Fruit fly (Drosophila melanogaster) whole organism, embryonic: ENCODE results near the gene Mvb12.

ENCODE experiments used
- Atf3 ChIP-seq: fragments of 200-800 bp; sonication (Bioruptor generic); optimal IDR thresholded peaks from 3 replicates; lab custom pipeline; 2016; ENCODE audit warnings: missing biosample characterization, missing genetic modification characterization
- B-H1 ChIP-seq: fragments of 200-800 bp; sonication (Bioruptor generic); IDR thresholded peaks from 3 replicates; pipeline ENCODE4 v1.3.6; 2022; ENCODE audit warnings: missing biosample characterization, missing genetic modification characterization
- Bdp1 ChIP-seq: fragments of 200-800 bp; sonication (Bioruptor generic); optimal IDR thresholded peaks from 3 replicates; lab custom pipeline; 2016; ENCODE audit warnings: missing biosample characterization, missing genetic modification characterization
- BtbVII ChIP-seq: fragments of 200-800 bp; sonication (Bioruptor generic); optimal IDR thresholded peaks from 3 replicates; lab custom pipeline; 2017; ENCODE audit warnings: missing biosample characterization, mild to moderate bottlenecking, missing genetic modification characterization
- CG11247 ChIP-seq: fragments of 200-800 bp; sonication (Bioruptor generic); IDR thresholded peaks from 2 replicates; pipeline ENCODE4 v1.3.6; 2022; ENCODE audit warnings: missing biosample characterization, missing genetic modification characterization
- CG12391 ChIP-seq: fragments of 200-800 bp; sonication (Bioruptor generic); optimal IDR thresholded peaks from 3 replicates; lab custom pipeline; 2018; ENCODE audit warnings: missing biosample characterization, mild to moderate bottlenecking, missing genetic modification characterization, moderate library complexity
- CG12659 ChIP-seq: fragments of 200-800 bp; sonication (Bioruptor generic); optimal IDR thresholded peaks from 3 replicates; lab custom pipeline; 2017; ENCODE audit warnings: mild to moderate bottlenecking, missing biosample characterization, missing genetic modification reagents, missing genetic modification characterization
- CG1832 ChIP-seq: fragments of 200-800 bp; sonication (Bioruptor generic); optimal IDR thresholded peaks from 2 replicates; lab custom pipeline; 2017; ENCODE audit warnings: missing biosample characterization, mild to moderate bottlenecking, missing genetic modification characterization, inconsistent platforms
- CG30403 ChIP-seq: fragments of 200-800 bp; sonication (Bioruptor generic); optimal IDR thresholded peaks from 3 replicates; lab custom pipeline; 2016; ENCODE audit warnings: missing biosample characterization, missing genetic modification characterization
- CG32532 ChIP-seq: fragments of 200-800 bp; sonication (Bioruptor generic); IDR thresholded peaks from 2 replicates; pipeline ENCODE4 v1.3.6; 2022; ENCODE audit warnings: missing biosample characterization, missing genetic modification characterization
- CG3281 ChIP-seq: fragments of 200-800 bp; sonication (Bioruptor generic); optimal IDR thresholded peaks from 3 replicates; lab custom pipeline; 2017; ENCODE audit warnings: missing biosample characterization, mild to moderate bottlenecking, missing genetic modification characterization
- CG3726 ChIP-seq: fragments of 200-800 bp; sonication (Bioruptor generic); IDR thresholded peaks from 3 replicates; pipeline ENCODE4, ENCODE4 v1.3.6; 2022; ENCODE audit warnings: missing biosample characterization, missing genetic modification characterization
- CG6683 ChIP-seq: fragments of 200-800 bp; sonication (Bioruptor generic); optimal IDR thresholded peaks from 2 replicates; lab custom pipeline; 2017; ENCODE audit warnings: missing biosample characterization, mild to moderate bottlenecking, missing genetic modification characterization, missing genetic modification reagents
- CG6813 ChIP-seq: fragments of 200-800 bp; sonication (Bioruptor generic); optimal IDR thresholded peaks from 2 replicates; lab custom pipeline; 2017; ENCODE audit warnings: missing biosample characterization, missing genetic modification characterization, mild to moderate bottlenecking, moderate library complexity, missing genetic modification reagents
- CG7357 ChIP-seq: fragments of 200-800 bp; sonication (Bioruptor generic); IDR thresholded peaks from 3 replicates; pipeline ENCODE4 v1.3.6; 2022; ENCODE audit warnings: missing biosample characterization, missing genetic modification characterization
- CG7963 ChIP-seq: fragments of 200-800 bp; sonication (Bioruptor generic); IDR thresholded peaks from 3 replicates; pipeline ENCODE4 v1.3.6; 2022; ENCODE audit warnings: missing biosample characterization, missing genetic modification characterization; ENCODE audit not compliant: partially characterized antibody
- H2.0 ChIP-seq: fragments of 200-800 bp; sonication (Bioruptor generic); IDR thresholded peaks from 2 replicates; pipeline ENCODE4 v1.3.6; 2022; ENCODE audit warnings: missing biosample characterization, missing genetic modification characterization
- Hr51 ChIP-seq, 2 experiments: fragments of 200-800 bp; sonication (Bioruptor generic); optimal IDR thresholded peaks; 2 replicates in 1 of 2; 3 replicates in 1 of 2; lab custom pipeline; 2016 to 2018; ENCODE audit warnings: missing biosample characterization in 2 of 2, missing genetic modification characterization in 2 of 2, mild to moderate bottlenecking in 1 of 2, moderate library complexity in 1 of 2
- Hsf ChIP-seq: fragments of 200-800 bp; sonication (Bioruptor generic); optimal IDR thresholded peaks from 3 replicates; lab custom pipeline; 2016; ENCODE audit warnings: missing biosample characterization, missing genetic modification characterization
- Lim3 ChIP-seq: fragments of 200-800 bp; sonication (Bioruptor generic); IDR thresholded peaks from 2 replicates; pipeline ENCODE4 v1.3.6; 2022; ENCODE audit warnings: missing biosample characterization, missing genetic modification characterization
- Lpt ChIP-seq: fragments of >200 bp; optimal IDR thresholded peaks from 2 replicates; lab custom pipeline; 2018; ENCODE audit warnings: missing biosample characterization, missing genetic modification characterization
- Meics ChIP-seq: fragments of 200-800 bp; sonication (Bioruptor generic); optimal IDR thresholded peaks from 2 replicates; lab custom pipeline; 2017; ENCODE audit warnings: missing biosample characterization, mild to moderate bottlenecking, missing genetic modification characterization
- Nf-YA ChIP-seq: fragments of 200-800 bp; sonication (Bioruptor generic); IDR thresholded peaks from 2 replicates; pipeline ENCODE4 v1.3.6; 2022; ENCODE audit warnings: missing biosample characterization, missing genetic modification characterization
- Opbp ChIP-seq: fragments of 200-800 bp; sonication (Bioruptor generic); IDR thresholded peaks from 3 replicates; pipeline ENCODE4 v1.3.6; 2022; ENCODE audit warnings: missing biosample characterization, missing genetic modification characterization; ENCODE audit not compliant: partially characterized antibody
- Ravus ChIP-seq: fragments of 200-800 bp; sonication (Bioruptor generic); IDR thresholded peaks from 2 replicates; pipeline ENCODE4 v1.3.6; 2022; ENCODE audit warnings: missing biosample characterization, missing genetic modification characterization
- Six4 ChIP-seq: fragments of 200-800 bp; sonication (Bioruptor generic); optimal IDR thresholded peaks from 2 replicates; lab custom pipeline; 2016; ENCODE audit warnings: missing biosample characterization, missing genetic modification characterization
- Ssrp ChIP-seq: fragments of 200-800 bp; sonication (Bioruptor generic); optimal IDR thresholded peaks from 2 replicates; lab custom pipeline; 2018; ENCODE audit warnings: missing biosample characterization, mild to moderate bottlenecking, missing genetic modification characterization, moderate library complexity
- Stat92E ChIP-seq, 3 experiments: fragments of >200 bp in 2 of 3; fragments of 200-800 bp in 1 of 3; sonication (Bioruptor generic) in 1 of 3; optimal IDR thresholded peaks; 2 replicates each; lab custom pipeline; 2017 to 2019; ENCODE audit warnings: missing biosample characterization in 3 of 3, missing genetic modification characterization in 3 of 3, mild to moderate bottlenecking in 1 of 3, moderate library complexity in 1 of 3
- Taf1 ChIP-seq: fragments of 200-800 bp; sonication (Bioruptor generic); IDR thresholded peaks from 2 replicates; pipeline ENCODE4 v1.3.6; 2022; ENCODE audit warnings: missing biosample characterization, missing genetic modification characterization
- bowl ChIP-seq: fragments of 200-800 bp; sonication (Bioruptor generic); IDR thresholded peaks from 2 replicates; pipeline ENCODE4 v1.3.6; 2022; ENCODE audit warnings: missing biosample characterization, missing genetic modification characterization
- br ChIP-seq: fragments of >200 bp; optimal IDR thresholded peaks from 2 replicates; lab custom pipeline; 2017
- bsh ChIP-seq, 2 experiments: fragments of 200-800 bp; sonication (Bioruptor generic); optimal IDR thresholded peaks; 2 replicates each; lab custom pipeline; 2017 to 2018; ENCODE audit warnings: mild to moderate bottlenecking in 2 of 2, missing biosample characterization in 2 of 2, missing genetic modification characterization in 2 of 2, moderate library complexity in 1 of 2
- cato ChIP-seq: fragments of 200-800 bp; sonication (Bioruptor generic); optimal IDR thresholded peaks from 2 replicates; lab custom pipeline; 2016; ENCODE audit warnings: missing biosample characterization, missing genetic modification characterization, borderline replicate concordance
- caup ChIP-seq: fragments of 200-800 bp; sonication (Bioruptor generic); optimal IDR thresholded peaks from 3 replicates; lab custom pipeline; 2017; ENCODE audit warnings: missing biosample characterization, mild to moderate bottlenecking, missing genetic modification characterization, moderate library complexity; ENCODE audit not compliant: severe bottlenecking
- cg ChIP-seq: fragments of 200-800 bp; sonication (Bioruptor generic); optimal IDR thresholded peaks from 3 replicates; lab custom pipeline; 2019; ENCODE audit warnings: missing biosample characterization, mild to moderate bottlenecking, missing genetic modification characterization, moderate library complexity
- cwo ChIP-seq: fragments of 200-800 bp; sonication (Bioruptor generic); optimal IDR thresholded peaks from 3 replicates; lab custom pipeline; 2017; ENCODE audit warnings: missing biosample characterization, missing genetic modification characterization, mild to moderate bottlenecking, moderate library complexity, missing genetic modification reagents
- dysf ChIP-seq: fragments of 200-800 bp; sonication (Bioruptor generic); IDR thresholded peaks from 3 replicates; pipeline ENCODE4 v1.3.6; 2022; ENCODE audit warnings: missing biosample characterization, missing genetic modification characterization
- en ChIP-seq: fragments of 200-800 bp; sonication (Bioruptor generic); optimal IDR thresholded peaks from 2 replicates; lab custom pipeline; 2016; ENCODE audit warnings: missing biosample characterization, missing genetic modification characterization
- esg ChIP-seq: fragments of 200-800 bp; sonication (Bioruptor generic); conservative IDR thresholded peaks from 2 replicates; pipeline ENCODE4 v1.3.6; 2022; ENCODE audit warnings: missing biosample characterization, missing genetic modification characterization
- fd96Cb ChIP-seq: fragments of 200-800 bp; sonication (Bioruptor generic); optimal IDR thresholded peaks from 2 replicates; lab custom pipeline; 2018; ENCODE audit warnings: missing biosample characterization, mild to moderate bottlenecking, missing genetic modification characterization, moderate library complexity
- klu ChIP-seq: fragments of 200-800 bp; sonication (Bioruptor generic); IDR thresholded peaks from 2 replicates; pipeline ENCODE4 v1.3.6; 2022; ENCODE audit warnings: missing biosample characterization, missing genetic modification characterization
- knrl ChIP-seq: fragments of 200-800 bp; sonication (Bioruptor generic); IDR thresholded peaks from 3 replicates; pipeline ENCODE4 v1.3.6; 2022; ENCODE audit warnings: missing biosample characterization, missing genetic modification characterization; ENCODE audit not compliant: partially characterized antibody
- mirr ChIP-seq: fragments of 200-800 bp; sonication (Bioruptor generic); optimal IDR thresholded peaks from 3 replicates; lab custom pipeline; 2018; ENCODE audit warnings: missing biosample characterization, mild to moderate bottlenecking, missing genetic modification characterization
- mld ChIP-seq: fragments of 200-800 bp; sonication (Bioruptor generic); IDR thresholded peaks from 3 replicates; pipeline ENCODE4 v1.3.6; 2022; ENCODE audit warnings: missing biosample characterization, missing genetic modification characterization; ENCODE audit not compliant: partially characterized antibody
- pb ChIP-seq: fragments of 200-800 bp; sonication (Bioruptor generic); optimal IDR thresholded peaks from 3 replicates; lab custom pipeline; 2016; ENCODE audit warnings: missing biosample characterization, missing genetic modification characterization
- peb ChIP-seq: fragments of 200-800 bp; sonication (Bioruptor generic); IDR thresholded peaks from 2 replicates; pipeline ENCODE4 v1.3.6; 2022; ENCODE audit warnings: missing biosample characterization, missing genetic modification characterization
- ttk ChIP-seq: fragments of 200-800 bp; sonication (Bioruptor generic); IDR thresholded peaks from 2 replicates; pipeline ENCODE4 v2.1.2; 2022; ENCODE audit warnings: missing biosample characterization, missing genetic modification characterization
- z ChIP-seq: fragments of 200-800 bp; sonication (Bioruptor generic); IDR thresholded peaks from 3 replicates; pipeline ENCODE4 v1.3.6; 2022; ENCODE audit warnings: missing biosample characterization, missing genetic modification characterization
- zen ChIP-seq: fragments of 200-800 bp; sonication (Bioruptor generic); optimal IDR thresholded peaks from 3 replicates; lab custom pipeline; 2018; ENCODE audit warnings: missing biosample characterization, mild to moderate bottlenecking, missing genetic modification characterization, moderate library complexity
- zfh2 ChIP-seq: fragments of 200-800 bp; sonication (Bioruptor generic); optimal IDR thresholded peaks from 2 replicates; lab custom pipeline; 2016; ENCODE audit warnings: missing biosample characterization, missing genetic modification characterization

Gene Mvb12

dm6 chrX:18094747-18095352 is 6.3 kb downstream of the Mvb12 start (continued):
- TF ChIP-seq CG6813 (GFP tag; lab: Kevin White, UChicago) (no peak), CG12659 (peak; percentile 43), Hr51 (GFP tag; optimal IDR thresholded peaks at IDR 0.05; lab: Kevin White, UChicago) (peak in 1 of 2 experiments; percentile 49), cwo (GFP tag; lab: Kevin White, UChicago) (peak; percentile 28), en (GFP tag; lab: Kevin White, UChicago) (no peak), mirr (no peak), ttk (no peak), mld (no peak), zfh2 (GFP tag; lab: Kevin White, UChicago) (no peak), CG12391 (tag; lab: Kevin White, UChicago) (peak; percentile 43), dysf (peak; percentile 40; the same call in 1 of the 3 replicates), bsh (GFP tag; optimal IDR thresholded peaks at IDR 0.05; lab: Kevin White, UChicago) (peak; percentile 15 to 36), zen (tag; lab: Kevin White, UChicago) (no peak), CG7963 (GFP tag; lab: Robert Waterston, UW) (no peak), Six4 (GFP tag; lab: Kevin White, UChicago) (no peak), br (no peak), z (GFP tag; lab: Robert Waterston, UW) (no peak), esg (GFP tag; lab: Robert Waterston, UW) (no peak), Ravus (GFP tag; lab: Robert Waterston, UW) (no peak), CG3281 (GFP tag; lab: Kevin White, UChicago) (peak; percentile 65), Atf3 (GFP tag; lab: Kevin White, UChicago) (no peak), pb (GFP tag; lab: Kevin White, UChicago) (no peak), CG32532 (peak; percentile 60), CG3726 (GFP tag; lab: Robert Waterston, UW) (no peak), caup (GFP tag; lab: Kevin White, UChicago) (peak; percentile 32), Opbp (GFP tag; lab: Robert Waterston, UW) (no peak), Lim3 (GFP tag; lab: Robert Waterston, UW) (no peak), CG11247 (GFP tag; lab: Robert Waterston, UW) (no peak), fd96Cb (peak; percentile 25), bowl (GFP tag; lab: Robert Waterston, UW) (no peak), Hsf (GFP tag; lab: Kevin White, UChicago) (no peak), knrl (GFP tag; lab: Robert Waterston, UW) (no peak), B-H1 (GFP tag; lab: Robert Waterston, UW) (no peak), Bdp1 (no peak), Stat92E (GFP tag; optimal IDR thresholded peaks at IDR 0.05; lab: Kevin White, UChicago) (no peak), CG6683 (GFP tag; lab: Kevin White, UChicago) (peak; percentile 20), peb (GFP tag; lab: Robert Waterston, UW) (no peak), Ssrp (tag; lab: Kevin White, UChicago) (peak; percentile 15), Taf1 (GFP tag; lab: Robert Waterston, UW) (no peak; the same call in 1 of the 2 replicates), CG30403 (GFP tag; lab: Kevin White, UChicago) (peak; percentile 41), BtbVII (GFP tag; lab: Kevin White, UChicago) (peak; percentile 16), Nf-YA (GFP tag; lab: Robert Waterston, UW) (no peak), klu (GFP tag; lab: Robert Waterston, UW) (no peak), CG7357 (GFP tag; lab: Robert Waterston, UW) (no peak), cg (no peak), cato (GFP tag; lab: Kevin White, UChicago) (no peak), Lpt (no peak), H2.0 (peak; percentile 53), Meics (GFP tag; lab: Kevin White, UChicago) (peak; percentile 61), CG1832 (GFP tag; lab: Kevin White, UChicago) (no peak)
